Fruit fly (Drosophila melanogaster) whole organism, embryonic: Measurements from ENCODE around the gene Torsin.
A peak's percentile ranks its signal among the peaks of the same experiment; 100 is the strongest.

Experiments used
- CG10321 ChIP-seq: fragments of 200-800 bp; sonication (Bioruptor generic); IDR thresholded peaks from 2 replicates; pipeline ENCODE4 v1.3.6; 2022; ENCODE audit warnings: missing biosample characterization, missing genetic modification characterization
- CG10462 ChIP-seq: fragments of 200-800 bp; sonication (Bioruptor generic); optimal IDR thresholded peaks from 2 replicates; lab custom pipeline; 2016; ENCODE audit warnings: missing biosample characterization, missing genetic modification characterization
- CG13287 ChIP-seq: fragments of 200-800 bp; sonication (Bioruptor generic); IDR thresholded peaks from 2 replicates; pipeline ENCODE4 v1.3.6; 2022; ENCODE audit warnings: missing biosample characterization, missing genetic modification characterization; ENCODE audit not compliant: partially characterized antibody
- CG14965 ChIP-seq: fragments of 200-800 bp; sonication (Bioruptor generic); optimal IDR thresholded peaks from 2 replicates; lab custom pipeline; 2016; ENCODE audit warnings: missing biosample characterization, missing genetic modification characterization, borderline replicate concordance
- CG15479 ChIP-seq: fragments of 200-800 bp; sonication (Bioruptor generic); optimal IDR thresholded peaks from 3 replicates; lab custom pipeline; 2019; ENCODE audit warnings: missing biosample characterization, mild to moderate bottlenecking, missing genetic modification characterization, moderate library complexity
- CG16863 ChIP-seq: fragments of 200-800 bp; sonication (Bioruptor generic); optimal IDR thresholded peaks from 3 replicates; lab custom pipeline; 2016; ENCODE audit warnings: missing biosample characterization, missing genetic modification characterization
- CG32767 ChIP-seq: fragments of 200-800 bp; sonication (Bioruptor generic); IDR thresholded peaks from 2 replicates; pipeline ENCODE4 v1.3.6; 2022; ENCODE audit warnings: missing biosample characterization, missing genetic modification characterization
- CG34224 ChIP-seq: fragments of 200-800 bp; sonication (Bioruptor generic); IDR thresholded peaks from 3 replicates; pipeline ENCODE4 v1.3.6; 2022; ENCODE audit warnings: missing biosample characterization, missing genetic modification characterization; ENCODE audit not compliant: partially characterized antibody
- CG8388 ChIP-seq: fragments of 200-800 bp; sonication (Bioruptor generic); optimal IDR thresholded peaks from 2 replicates; lab custom pipeline; 2019; ENCODE audit warnings: missing biosample characterization, mild to moderate bottlenecking, missing genetic modification characterization, moderate library complexity
- Camta ChIP-seq: fragments of 200-800 bp; sonication (Bioruptor generic); optimal IDR thresholded peaks from 2 replicates; lab custom pipeline; 2016; ENCODE audit warnings: missing biosample characterization, missing genetic modification characterization
- Dp ChIP-seq: fragments of 200-800 bp; sonication (Bioruptor generic); optimal IDR thresholded peaks from 2 replicates; lab custom pipeline; 2018; ENCODE audit warnings: missing biosample characterization, mild to moderate bottlenecking, missing genetic modification characterization, moderate library complexity
- E2f2 ChIP-seq: fragments of 200-800 bp; sonication (Bioruptor generic); IDR thresholded peaks from 2 replicates; pipeline ENCODE4 v1.3.6; 2022; ENCODE audit warnings: missing biosample characterization, missing genetic modification characterization
- Ets97D ChIP-seq: fragments of 200-800 bp; sonication (Bioruptor generic); optimal IDR thresholded peaks from 3 replicates; lab custom pipeline; 2016; ENCODE audit warnings: missing biosample characterization, missing genetic modification characterization
- HLH3B ChIP-seq: fragments of 200-800 bp; sonication (Bioruptor generic); IDR thresholded peaks from 2 replicates; pipeline ENCODE4 v1.3.6; 2022; ENCODE audit warnings: missing biosample characterization, missing genetic modification characterization
- HmgZ ChIP-seq: fragments of 200-800 bp; sonication (Bioruptor generic); optimal IDR thresholded peaks from 2 replicates; lab custom pipeline; 2018; ENCODE audit warnings: missing biosample characterization, mild to moderate bottlenecking, missing genetic modification characterization
- Hr78 ChIP-seq, 2 experiments: fragments of 200-800 bp in 1 of 2; fragments of >200 bp in 1 of 2; sonication (Bioruptor generic) in 1 of 2; optimal IDR thresholded peaks; 2 replicates each; lab custom pipeline; 2017 to 2019; ENCODE audit warnings: missing biosample characterization in 2 of 2, missing genetic modification characterization in 2 of 2, mild to moderate bottlenecking in 1 of 2, moderate library complexity in 1 of 2
- MBD-R2 ChIP-seq: fragments of 200-800 bp; sonication (Bioruptor generic); IDR thresholded peaks from 2 replicates; pipeline ENCODE4 v1.3.6; 2022; ENCODE audit warnings: missing biosample characterization, missing genetic modification characterization
- Myb ChIP-seq: fragments of 200-800 bp; sonication (Bioruptor generic); optimal IDR thresholded peaks from 2 replicates; lab custom pipeline; 2016; ENCODE audit warnings: missing biosample characterization, missing genetic modification characterization
- Neu2 ChIP-seq: fragments of 200-800 bp; sonication (Bioruptor generic); optimal IDR thresholded peaks from 3 replicates; lab custom pipeline; 2016; ENCODE audit warnings: missing biosample characterization, missing genetic modification characterization, borderline replicate concordance
- Nf-YB ChIP-seq: fragments of 200-800 bp; sonication (Bioruptor generic); optimal IDR thresholded peaks from 3 replicates; lab custom pipeline; 2019; ENCODE audit warnings: missing biosample characterization, mild to moderate bottlenecking, missing genetic modification characterization, moderate library complexity
- Nf-YC ChIP-seq: fragments of 200-800 bp; optimal IDR thresholded peaks from 3 replicates; lab custom pipeline; 2019; ENCODE audit warnings: missing biosample characterization, mild to moderate bottlenecking, missing genetic modification characterization, moderate library complexity
- Opbp ChIP-seq: fragments of 200-800 bp; sonication (Bioruptor generic); IDR thresholded peaks from 3 replicates; pipeline ENCODE4 v1.3.6; 2022; ENCODE audit warnings: missing biosample characterization, missing genetic modification characterization; ENCODE audit not compliant: partially characterized antibody
- Rx ChIP-seq: fragments of 200-800 bp; sonication (Bioruptor generic); IDR thresholded peaks from 2 replicates; pipeline ENCODE4 v1.3.6; 2022; ENCODE audit warnings: missing biosample characterization, missing genetic modification characterization
- Ssrp ChIP-seq: fragments of 200-800 bp; sonication (Bioruptor generic); optimal IDR thresholded peaks from 2 replicates; lab custom pipeline; 2018; ENCODE audit warnings: missing biosample characterization, mild to moderate bottlenecking, missing genetic modification characterization, moderate library complexity
- Stat92E ChIP-seq, 3 experiments: fragments of >200 bp in 2 of 3; fragments of 200-800 bp in 1 of 3; sonication (Bioruptor generic) in 1 of 3; optimal IDR thresholded peaks; 2 replicates each; lab custom pipeline; 2017 to 2019; ENCODE audit warnings: missing biosample characterization in 3 of 3, missing genetic modification characterization in 3 of 3, mild to moderate bottlenecking in 1 of 3, moderate library complexity in 1 of 3
- Xbp1 ChIP-seq: fragments of 200-800 bp; sonication (Bioruptor generic); optimal IDR thresholded peaks from 3 replicates; lab custom pipeline; 2016; ENCODE audit warnings: missing biosample characterization, mild to moderate bottlenecking, missing genetic modification characterization
- ara ChIP-seq: fragments of 200-800 bp; sonication (Bioruptor generic); IDR thresholded peaks from 2 replicates; pipeline ENCODE4 v1.3.6; 2022; ENCODE audit warnings: missing biosample characterization, missing genetic modification characterization
- bcd ChIP-seq: fragments of 200-800 bp; sonication (Bioruptor generic); optimal IDR thresholded peaks from 2 replicates; lab custom pipeline; 2017; ENCODE audit warnings: missing biosample characterization, mild to moderate bottlenecking, missing genetic modification characterization
- caup ChIP-seq: fragments of 200-800 bp; sonication (Bioruptor generic); optimal IDR thresholded peaks from 3 replicates; lab custom pipeline; 2017; ENCODE audit warnings: missing biosample characterization, mild to moderate bottlenecking, missing genetic modification characterization, moderate library complexity; ENCODE audit not compliant: severe bottlenecking
- cg ChIP-seq: fragments of 200-800 bp; sonication (Bioruptor generic); optimal IDR thresholded peaks from 3 replicates; lab custom pipeline; 2019; ENCODE audit warnings: missing biosample characterization, mild to moderate bottlenecking, missing genetic modification characterization, moderate library complexity
- ems ChIP-seq: fragments of 200-800 bp; sonication (Bioruptor generic); optimal IDR thresholded peaks from 3 replicates; lab custom pipeline; 2016; ENCODE audit warnings: missing biosample characterization, missing genetic modification characterization
- esg ChIP-seq: fragments of 200-800 bp; sonication (Bioruptor generic); conservative IDR thresholded peaks from 2 replicates; pipeline ENCODE4 v1.3.6; 2022; ENCODE audit warnings: missing biosample characterization, missing genetic modification characterization
- exex ChIP-seq: fragments of 200-800 bp; sonication (Bioruptor generic); optimal IDR thresholded peaks from 4 replicates; lab custom pipeline; 2018; ENCODE audit warnings: missing biosample characterization, mild to moderate bottlenecking, missing genetic modification characterization, moderate library complexity
- gfzf ChIP-seq: fragments of 200-800 bp; sonication (Bioruptor generic); optimal IDR thresholded peaks from 2 replicates; lab custom pipeline; 2016; ENCODE audit warnings: missing biosample characterization, mild to moderate bottlenecking, missing genetic modification characterization, moderate library complexity
- jigr1 ChIP-seq: fragments of 200-800 bp; sonication (Bioruptor generic); IDR thresholded peaks from 3 replicates; pipeline ENCODE4 v1.3.6; 2022; ENCODE audit warnings: missing biosample characterization, missing genetic modification characterization
- lilli ChIP-seq: fragments of 200-800 bp; sonication (Bioruptor generic); optimal IDR thresholded peaks from 3 replicates; lab custom pipeline; 2016; ENCODE audit warnings: missing biosample characterization, missing genetic modification characterization
- run ChIP-seq: fragments of 200-800 bp; sonication (Bioruptor generic); optimal IDR thresholded peaks from 3 replicates; lab custom pipeline; 2018; ENCODE audit warnings: missing biosample characterization, mild to moderate bottlenecking, missing genetic modification characterization
- sens ChIP-seq: fragments of 200-800 bp; sonication (Bioruptor generic); peaks from one replicate; lab custom pipeline; 2016; ENCODE audit warnings: missing biosample characterization, missing genetic modification characterization
- shn ChIP-seq: fragments of 200-800 bp; sonication (Bioruptor generic); optimal IDR thresholded peaks from 3 replicates; lab custom pipeline; 2016; ENCODE audit warnings: missing biosample characterization, missing genetic modification characterization
- stwl ChIP-seq: fragments of 200-800 bp; sonication (Bioruptor generic); optimal IDR thresholded peaks from 3 replicates; lab custom pipeline; 2018; ENCODE audit warnings: missing biosample characterization, mild to moderate bottlenecking, missing genetic modification characterization, moderate library complexity
- sug ChIP-seq: fragments of 200-800 bp; optimal IDR thresholded peaks from 2 replicates; lab custom pipeline; 2019; ENCODE audit warnings: missing biosample characterization, mild to moderate bottlenecking, missing genetic modification characterization, moderate library complexity
- ttk ChIP-seq: fragments of 200-800 bp; sonication (Bioruptor generic); IDR thresholded peaks from 2 replicates; pipeline ENCODE4 v2.1.2; 2022; ENCODE audit warnings: missing biosample characterization, missing genetic modification characterization
- zen ChIP-seq: fragments of 200-800 bp; sonication (Bioruptor generic); optimal IDR thresholded peaks from 3 replicates; lab custom pipeline; 2018; ENCODE audit warnings: missing biosample characterization, mild to moderate bottlenecking, missing genetic modification characterization, moderate library complexity
- zen2 ChIP-seq: fragments of 200-800 bp; sonication (Bioruptor generic); IDR thresholded peaks from 3 replicates; pipeline ENCODE4 v1.3.6; 2022; ENCODE audit warnings: missing biosample characterization, missing genetic modification characterization; ENCODE audit not compliant: partially characterized antibody
- zfh2 ChIP-seq: fragments of 200-800 bp; sonication (Bioruptor generic); optimal IDR thresholded peaks from 2 replicates; lab custom pipeline; 2016; ENCODE audit warnings: missing biosample characterization, missing genetic modification characterization

The Torsin gene

DNA sequence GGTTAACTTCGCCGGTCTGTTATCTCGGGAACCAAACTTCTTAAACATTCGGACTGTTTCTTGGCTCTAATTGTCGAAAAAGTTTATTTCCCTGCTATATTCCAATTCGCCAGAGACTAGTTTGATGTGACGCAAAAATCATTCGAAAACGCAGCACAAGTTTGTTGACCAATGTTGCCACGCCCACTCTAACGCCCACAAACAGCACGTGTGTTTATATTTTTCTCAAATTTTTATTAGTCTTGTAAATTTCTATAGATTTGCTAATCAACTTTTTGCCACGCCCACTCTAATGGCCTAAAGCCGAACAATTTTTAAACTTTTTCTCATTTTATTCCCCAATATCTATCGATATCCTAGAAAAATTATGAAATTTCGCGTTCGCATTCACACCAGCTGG, 19.0 kb downstream of the Torsin start, which contains the start of gene Alms1b (continued):
- no peak for TF ChIP-seq Nf-YC

- TF ChIP-seq Ets97D (GFP tag; lab: Kevin White, UChicago) (peak; percentile 11), CG8388 (GFP tag; lab: Kevin White, UChicago) (no peak), CG13287 (GFP tag; lab: Robert Waterston, UW) (peak; percentile 24; the same call in 1 of the 2 replicates), Opbp (GFP tag; lab: Robert Waterston, UW) (no peak), ttk (GFP tag; lab: Robert Waterston, UW) (no peak), Myb (GFP tag; lab: Kevin White, UChicago) (peak; percentile 43), CG34224 (GFP tag; lab: Robert Waterston, UW) (0 out of 3 replicates have a peak, but pooled peaks have one; percentile 17), HLH3B (no peak), Dp (GFP tag; lab: Kevin White, UChicago) (peak; percentile 59), Neu2 (no peak), zfh2 (GFP tag; lab: Kevin White, UChicago) (no peak), CG10462 (no peak), run (tag; lab: Kevin White, UChicago) (no peak), E2f2 (GFP tag; lab: Robert Waterston, UW) (peak; percentile 69), shn (no peak), stwl (peak; percentile 92), Rx (GFP tag; lab: Robert Waterston, UW) (no peak), gfzf (peak; percentile 51), Ssrp (no peak), zen2 (peak; percentile 44; the same call in 2 of the 3 replicates)
These were observed 22.7 kb downstream of the Torsin start for dm6 chrX:4627160-4627559.

DNA sequence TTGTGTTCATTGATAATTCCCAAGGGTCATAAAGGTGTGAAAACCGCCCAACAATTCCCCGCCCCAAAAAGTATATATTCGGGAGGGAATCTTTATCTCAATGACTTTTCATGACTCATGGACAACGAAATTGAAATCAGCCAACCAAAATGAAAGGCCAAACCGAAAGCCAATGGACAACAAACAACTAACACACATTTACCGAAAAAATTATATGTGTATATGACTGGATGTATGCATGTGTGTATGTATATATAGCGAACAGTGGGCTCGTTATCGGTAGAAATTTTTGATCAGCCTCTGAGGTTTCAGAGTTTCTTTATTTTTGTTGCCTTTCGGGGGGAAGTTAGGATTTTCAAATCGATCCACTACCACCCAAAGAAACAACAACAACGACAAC, 31.0 kb downstream of the Torsin start:
- TF ChIP-seq Nf-YC = peak; percentile 88
- peak; percentile 91 for TF ChIP-seq Nf-YB (GFP tag; lab: Kevin White, UChicago)
- TF ChIP-seq ara (GFP tag; lab: Robert Waterston, UW) = no peak
- TF ChIP-seq exex (tag; lab: Kevin White, UChicago) = peak; percentile 37
- TF ChIP-seq MBD-R2 (GFP tag; lab: Robert Waterston, UW) = no peak
- peak in 1 of 2 experiments; percentile 29 for TF ChIP-seq Hr78 (GFP tag; optimal IDR thresholded peaks at IDR 0.05; lab: Kevin White, UChicago)
- TF ChIP-seq CG14965 (GFP tag; lab: Kevin White, UChicago) = no peak
- TF ChIP-seq sug = peak; percentile 14
- TF ChIP-seq cg = peak; percentile 54
- TF ChIP-seq CG10321 (GFP tag; lab: Robert Waterston, UW) = no peak

dm6 chrX:4616865-4617669, 32.8 kb downstream of the Torsin start, which contains the start of gene peb:
Gene peb (plus strand): TSS chrX:4617564.
- peak; percentile 45 for TF ChIP-seq Xbp1 (GFP tag; lab: Kevin White, UChicago)
- TF ChIP-seq esg (GFP tag; lab: Robert Waterston, UW) = peak; percentile 45
- TF ChIP-seq CG15479 = peak; percentile 71
- peak; percentile 12; the same call in 1 of the 2 replicates for TF ChIP-seq CG32767 (GFP tag; lab: Robert Waterston, UW)
- peak; percentile 98 for TF ChIP-seq sens (GFP tag; lab: Kevin White, UChicago)
- peak; percentile 72 for TF ChIP-seq Camta (GFP tag; lab: Kevin White, UChicago)
- no peak for TF ChIP-seq HmgZ (tag; lab: Kevin White, UChicago)
- peak; percentile 49 for TF ChIP-seq bcd (GFP tag; lab: Kevin White, UChicago)
- peak; percentile 45 for TF ChIP-seq CG16863 (GFP tag; lab: Kevin White, UChicago)
- TF ChIP-seq zen (tag; lab: Kevin White, UChicago) = peak; percentile 55
- TF ChIP-seq CG10462 = peak; percentile 27
- no peak for TF ChIP-seq caup
- peak; percentile 26 for TF ChIP-seq ems (GFP tag; lab: Kevin White, UChicago)
- TF ChIP-seq Stat92E (GFP tag; optimal IDR thresholded peaks at IDR 0.05; lab: Kevin White, UChicago) = peak in 1 of 3 experiments; percentile 41
- peak; percentile 3 for TF ChIP-seq lilli (GFP tag; lab: Kevin White, UChicago)
- peak; percentile 82 for TF ChIP-seq jigr1 (GFP tag; lab: Robert Waterston, UW)
